Fruit fly (Drosophila melanogaster) S2 (cell line): ENCODE data around the gene CG7133.

Source experiments
- CG8478 ChIP-seq: fragments of >200 bp; optimal IDR thresholded peaks from 2 replicates; lab custom pipeline; 2018
- CTCF ChIP-seq, 2 experiments: fragments of >200 bp; optimal IDR thresholded peaks; 2 replicates each; lab custom pipeline; 2018

DNA sequence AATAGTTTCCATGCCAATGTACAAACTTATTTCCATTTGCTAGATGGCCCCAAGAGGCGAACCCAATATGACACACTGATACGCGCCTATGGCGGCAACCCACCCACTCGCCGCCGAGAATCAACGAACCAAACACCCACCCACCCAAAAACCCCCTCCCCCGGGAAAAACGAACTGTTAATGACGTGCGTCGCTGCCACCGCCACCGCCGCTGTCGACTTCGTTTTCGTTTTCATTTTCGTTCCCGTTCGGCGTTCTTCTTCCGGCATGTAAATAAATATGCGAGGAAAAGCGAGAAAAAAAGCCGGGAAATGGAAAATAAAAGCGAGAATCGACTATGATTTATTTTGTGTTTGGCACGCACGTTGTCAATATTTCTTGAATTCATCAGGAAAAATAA, 23.2 kb downstream of the CG7133 start:
- TF ChIP-seq CTCF (optimal IDR thresholded peaks at IDR 0.05; lab: Kevin White, UChicago) (no peak), CG8478 (lab: Kevin White, UChicago) (no peak)
